Fruit fly (Drosophila melanogaster): ENCODE results near the gene cana.

The cana gene

DNA sequence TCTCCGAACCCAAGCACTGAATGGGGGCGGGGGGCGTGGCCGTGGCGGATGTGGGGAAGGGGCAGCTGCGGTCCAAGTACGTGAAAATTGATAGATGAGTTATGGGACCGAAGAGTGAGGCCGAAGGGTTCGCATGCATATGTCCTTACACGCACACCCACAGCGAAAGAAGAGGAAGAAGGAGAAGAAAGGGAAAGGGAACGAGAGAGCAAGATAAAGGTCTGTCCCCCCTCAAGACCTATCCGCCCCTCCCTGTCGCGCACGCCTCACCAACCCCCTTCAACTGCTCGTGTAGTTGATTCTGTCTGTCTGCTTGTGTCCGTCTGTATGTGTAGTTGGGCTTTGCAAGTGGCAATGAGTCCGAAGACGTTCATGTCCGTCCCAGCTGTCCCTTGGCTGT is 20.2 kb upstream of the cana start:
- TF ChIP-seq psq (optimal IDR thresholded peaks at IDR 0.05) (no peak), CG8478 (optimal IDR thresholded peaks at IDR 0.05) (no peak), Dll (optimal IDR thresholded peaks at IDR 0.05) (no peak), EcR (GFP tag; optimal IDR thresholded peaks at IDR 0.05) (no peak), pan (optimal IDR thresholded peaks at IDR 0.05) (no peak)

DNA sequence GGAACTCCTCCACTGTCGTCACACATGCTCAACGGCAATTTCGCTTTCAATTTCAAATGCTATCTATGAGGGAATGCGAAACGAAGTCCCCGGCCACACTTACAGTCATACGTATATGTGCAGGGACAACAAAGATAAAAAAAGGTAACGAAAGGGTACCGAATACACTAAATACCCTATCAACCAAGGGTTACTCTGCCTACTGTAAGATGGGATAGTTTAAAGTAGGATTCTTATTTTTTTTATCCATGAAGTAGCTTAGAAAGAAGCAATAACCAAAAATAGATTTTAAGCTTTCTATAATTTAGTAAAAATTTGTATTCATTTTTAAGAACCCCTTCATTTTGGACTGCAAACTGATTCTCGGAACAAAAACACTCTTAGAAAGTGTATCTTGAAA is 18.4 kb upstream of the cana start:
- TF ChIP-seq Dll (optimal IDR thresholded peaks at IDR 0.05) (no peak), pan (optimal IDR thresholded peaks at IDR 0.05) (no peak), EcR (GFP tag; optimal IDR thresholded peaks at IDR 0.05) (no peak), CG8478 (optimal IDR thresholded peaks at IDR 0.05) (no peak), psq (optimal IDR thresholded peaks at IDR 0.05) (no peak), usp (GFP tag; optimal IDR thresholded peaks at IDR 0.05) (no peak)

dm6 chr2L:11268933-11269631 is 498 bp upstream of the cana start, which contains the start of gene cmet:
cmet (minus strand) TSS chr2L:11269002.
- TF ChIP-seq EcR (GFP tag; optimal IDR thresholded peaks at IDR 0.05) (no peak), Dll (optimal IDR thresholded peaks at IDR 0.05) (no peak), CG8478 (optimal IDR thresholded peaks at IDR 0.05) (no peak), pan (optimal IDR thresholded peaks at IDR 0.05) (no peak), usp (GFP tag; optimal IDR thresholded peaks at IDR 0.05) (no peak), psq (optimal IDR thresholded peaks at IDR 0.05) (no peak)

- TF ChIP-seq pan (optimal IDR thresholded peaks at IDR 0.05), result no peak
- no peak for TF ChIP-seq usp (GFP tag; optimal IDR thresholded peaks at IDR 0.05)
- no peak for TF ChIP-seq Dll (optimal IDR thresholded peaks at IDR 0.05)
- TF ChIP-seq CG8478 (optimal IDR thresholded peaks at IDR 0.05), result no peak
- no peak for TF ChIP-seq EcR (GFP tag; optimal IDR thresholded peaks at IDR 0.05)
- TF ChIP-seq psq (optimal IDR thresholded peaks at IDR 0.05), result no peak
These were observed 2.2 kb downstream of the cana start for dm6 chr2L:11271622-11272282.

DNA sequence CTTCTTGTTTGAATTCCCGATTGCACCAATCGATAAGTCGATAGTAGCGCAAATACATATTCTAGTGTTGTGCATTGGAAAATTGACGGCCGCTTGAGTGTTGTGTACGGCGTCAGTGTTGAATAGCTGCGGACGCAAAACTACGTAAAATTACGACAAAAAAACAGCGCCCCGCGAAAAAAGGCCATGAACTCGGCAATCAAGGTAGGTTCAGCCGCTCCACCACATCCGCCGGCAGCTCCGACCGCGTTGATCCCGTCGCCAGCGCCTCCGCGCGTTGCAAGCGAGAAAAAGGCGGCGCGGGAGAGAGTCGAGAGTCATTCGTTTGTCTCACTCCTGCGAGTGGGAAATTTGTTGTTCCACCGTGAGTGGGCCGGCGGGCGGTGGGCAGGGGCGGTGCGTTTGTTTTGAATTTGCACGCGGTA is 8.4 kb downstream of the cana start, which contains the start of gene CG33695:
CG33695 (plus strand) TSS at position 95 of the 425 bp plus-strand sequence.
- no peak for TF ChIP-seq CG8478 (optimal IDR thresholded peaks at IDR 0.05)
- no peak for TF ChIP-seq usp (GFP tag; optimal IDR thresholded peaks at IDR 0.05)
- no peak for TF ChIP-seq Dll (optimal IDR thresholded peaks at IDR 0.05)

DNA sequence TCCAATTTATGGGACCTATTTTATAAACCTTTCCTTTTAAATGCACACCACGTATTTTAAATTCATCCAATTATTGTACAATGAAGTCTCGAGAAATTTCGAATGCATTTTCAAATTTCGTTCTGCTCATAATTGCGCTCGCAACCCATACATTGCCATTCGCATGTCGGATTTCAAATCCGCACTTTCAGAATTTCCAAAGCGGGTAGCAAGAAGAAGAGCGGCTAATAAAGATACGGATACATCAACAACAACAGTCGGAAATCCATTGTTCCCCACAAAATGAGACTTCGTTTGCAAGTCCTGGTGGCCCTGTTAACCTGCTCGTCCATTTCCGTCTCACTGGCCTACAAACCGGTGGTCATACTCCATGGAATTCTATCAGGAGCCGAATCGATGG is 10.5 kb downstream of the cana start, which contains the start of gene Ppt2:
Ppt2 (plus strand) TSS at position 209 of the 400 bp plus-strand sequence.
- no peak for TF ChIP-seq usp (GFP tag; optimal IDR thresholded peaks at IDR 0.05)
- no peak for TF ChIP-seq EcR (GFP tag; optimal IDR thresholded peaks at IDR 0.05)
- TF ChIP-seq pan (optimal IDR thresholded peaks at IDR 0.05), result no peak
- TF ChIP-seq Dll (optimal IDR thresholded peaks at IDR 0.05), result no peak
- no peak for TF ChIP-seq psq (optimal IDR thresholded peaks at IDR 0.05)
- no peak for TF ChIP-seq CG8478 (optimal IDR thresholded peaks at IDR 0.05)

DNA sequence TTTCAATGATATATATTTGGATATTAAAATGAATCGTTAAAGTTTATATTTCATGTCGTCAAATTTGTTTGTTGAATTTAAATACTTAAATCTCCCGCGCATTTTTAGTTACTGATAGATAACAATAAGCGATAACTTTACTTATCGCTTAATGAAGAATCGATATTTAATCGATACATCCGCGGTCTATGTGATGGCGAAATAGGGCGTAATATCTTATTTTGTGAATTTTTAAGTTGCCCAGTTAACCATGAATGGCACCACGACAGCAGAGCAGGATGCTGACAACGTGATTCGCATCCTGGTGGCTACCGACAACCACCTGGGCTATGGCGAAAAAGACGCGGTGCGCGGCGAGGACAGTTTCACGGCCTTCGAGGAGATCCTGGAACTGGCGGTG is 12.3 kb downstream of the cana start, which contains the start of gene mre11:
mre11 (plus strand) TSS at position 161 of the 400 bp plus-strand sequence.
- TF ChIP-seq EcR (GFP tag; optimal IDR thresholded peaks at IDR 0.05) (no peak), CG8478 (optimal IDR thresholded peaks at IDR 0.05) (no peak), usp (GFP tag; optimal IDR thresholded peaks at IDR 0.05) (no peak), psq (optimal IDR thresholded peaks at IDR 0.05) (no peak), Dll (optimal IDR thresholded peaks at IDR 0.05) (no peak), pan (optimal IDR thresholded peaks at IDR 0.05) (no peak)

- TF ChIP-seq EcR (GFP tag; optimal IDR thresholded peaks at IDR 0.05), result no peak
- TF ChIP-seq psq (optimal IDR thresholded peaks at IDR 0.05), result no peak
- TF ChIP-seq usp (GFP tag; optimal IDR thresholded peaks at IDR 0.05), result no peak
- TF ChIP-seq Dll (optimal IDR thresholded peaks at IDR 0.05), result no peak
- TF ChIP-seq pan (optimal IDR thresholded peaks at IDR 0.05), result no peak
- TF ChIP-seq CG8478 (optimal IDR thresholded peaks at IDR 0.05), result no peak
These were observed 16.0 kb downstream of the cana start, which contains the start of gene Osi21 for dm6 chr2L:11285606-11286005. Osi21 (minus strand) TSS chr2L:11285706.

DNA sequence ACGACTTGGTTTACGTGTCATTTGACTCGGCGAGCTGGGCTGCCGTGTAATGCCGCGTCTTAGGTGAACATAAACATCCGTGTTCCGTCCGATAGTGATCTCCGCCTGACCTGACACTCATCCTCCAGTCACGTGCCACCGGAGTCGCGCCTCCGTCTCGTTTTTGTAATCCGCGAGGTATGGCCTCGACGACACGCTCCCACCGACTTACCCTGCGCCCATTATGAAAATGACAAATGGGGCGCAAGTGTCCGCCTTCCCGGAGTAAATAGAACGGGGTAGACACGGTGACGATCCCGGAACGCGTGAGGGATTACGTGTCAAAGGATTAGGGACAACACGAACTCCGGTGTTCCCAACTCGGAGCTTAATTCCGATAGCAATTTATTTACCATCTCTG is 26.2 kb downstream of the cana start:
- no peak for TF ChIP-seq EcR (GFP tag; optimal IDR thresholded peaks at IDR 0.05)
- no peak for TF ChIP-seq Dll (optimal IDR thresholded peaks at IDR 0.05)
- TF ChIP-seq usp (GFP tag; optimal IDR thresholded peaks at IDR 0.05), result no peak
- no peak for TF ChIP-seq psq (optimal IDR thresholded peaks at IDR 0.05)
- no peak for TF ChIP-seq CG8478 (optimal IDR thresholded peaks at IDR 0.05)
- no peak for TF ChIP-seq pan (optimal IDR thresholded peaks at IDR 0.05)

dm6 chr2L:11296483-11296882 is 26.9 kb downstream of the cana start:
- no peak for TF ChIP-seq Dll (optimal IDR thresholded peaks at IDR 0.05)
- TF ChIP-seq EcR (GFP tag; optimal IDR thresholded peaks at IDR 0.05), result no peak
- no peak for TF ChIP-seq pan (optimal IDR thresholded peaks at IDR 0.05)
- TF ChIP-seq CG8478 (optimal IDR thresholded peaks at IDR 0.05), result no peak
- no peak for TF ChIP-seq usp (GFP tag; optimal IDR thresholded peaks at IDR 0.05)
- no peak for TF ChIP-seq psq (optimal IDR thresholded peaks at IDR 0.05)

dm6 chr2L:11302507-11302906 is 32.9 kb downstream of the cana start:
- no peak for TF ChIP-seq pan (optimal IDR thresholded peaks at IDR 0.05)
- no peak for TF ChIP-seq usp (GFP tag; optimal IDR thresholded peaks at IDR 0.05)
- TF ChIP-seq CG8478 (optimal IDR thresholded peaks at IDR 0.05), result no peak
- no peak for TF ChIP-seq psq (optimal IDR thresholded peaks at IDR 0.05)
- TF ChIP-seq Dll (optimal IDR thresholded peaks at IDR 0.05), result no peak
- no peak for TF ChIP-seq EcR (GFP tag; optimal IDR thresholded peaks at IDR 0.05)

DNA sequence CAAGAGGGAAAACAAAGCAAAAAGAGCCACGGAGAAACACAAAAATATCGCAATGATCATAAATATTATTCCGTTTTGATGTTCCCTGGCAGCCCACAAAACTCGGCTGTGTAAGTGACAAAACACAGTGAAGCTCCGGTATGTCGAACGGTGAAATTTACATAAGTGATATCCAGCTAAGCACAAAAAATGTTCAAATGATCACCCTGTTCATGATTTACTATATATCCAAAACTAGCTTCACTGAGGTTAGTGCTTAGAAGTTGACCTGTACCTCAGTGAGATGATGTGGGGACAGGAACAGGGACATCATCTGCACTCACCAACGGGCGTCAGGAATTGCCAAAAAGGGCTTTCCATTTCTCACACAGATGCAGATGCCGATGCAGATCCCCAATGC is 36.5 kb downstream of the cana start:
- TF ChIP-seq usp (GFP tag; optimal IDR thresholded peaks at IDR 0.05) (no peak), pan (optimal IDR thresholded peaks at IDR 0.05) (no peak), EcR (GFP tag; optimal IDR thresholded peaks at IDR 0.05) (no peak), psq (optimal IDR thresholded peaks at IDR 0.05) (no peak), Dll (optimal IDR thresholded peaks at IDR 0.05) (no peak), CG8478 (optimal IDR thresholded peaks at IDR 0.05) (no peak)
